Worm (Caenorhabditis elegans) whole organism, L3 larva: ENCODE data around the gene srh-300.

Experiments used
- R02D3.7 ChIP-seq: fragments of 150-350 bp; optimal IDR thresholded peaks from 2 replicates; lab custom pipeline; 2014; ENCODE audit warnings: missing biosample characterization, missing genetic modification characterization
- ZK546.5 ChIP-seq: sonication (generic microtip); optimal IDR thresholded peaks from 2 replicates; lab custom pipeline; 2017; ENCODE audit warnings: missing biosample characterization, missing genetic modification characterization
- aly-2 ChIP-seq: fragments of 150-350 bp; optimal IDR thresholded peaks from 2 replicates; lab custom pipeline; 2014; ENCODE audit warnings: missing biosample characterization, missing genetic modification characterization
- ama-1 ChIP-seq: fragments of 150-350 bp; optimal IDR thresholded peaks from 2 replicates; lab custom pipeline; 2018
- ceh-16 ChIP-seq: sonication (generic microtip); optimal IDR thresholded peaks from 2 replicates; lab custom pipeline; 2017; ENCODE audit warnings: missing biosample characterization, missing genetic modification characterization
- ceh-28 ChIP-seq: fragments of 150-350 bp; optimal IDR thresholded peaks from 2 replicates; lab custom pipeline; 2014; ENCODE audit warnings: missing biosample characterization, missing genetic modification reagents, missing genetic modification characterization
- ceh-9 ChIP-seq: sonication (generic microtip); optimal IDR thresholded peaks from 2 replicates; lab custom pipeline; 2018; ENCODE audit warnings: missing biosample characterization, missing genetic modification characterization
- daf-12 ChIP-seq: fragments of 150-350 bp; optimal IDR thresholded peaks from 2 replicates; lab custom pipeline; 2014; ENCODE audit warnings: missing biosample characterization, missing genetic modification reagents, missing genetic modification characterization
- egl-27 ChIP-seq: sonication (generic microtip); optimal IDR thresholded peaks from 4 replicates; lab custom pipeline; 2017; ENCODE audit warnings: missing biosample characterization, missing genetic modification reagents, missing genetic modification characterization
- elt-1 ChIP-seq: fragments of 150-350 bp; optimal IDR thresholded peaks from 2 replicates; lab custom pipeline; 2014; ENCODE audit warnings: missing biosample characterization, missing genetic modification characterization
- elt-2 ChIP-seq: sonication (generic microtip); optimal IDR thresholded peaks from 2 replicates; lab custom pipeline; 2016; ENCODE audit warnings: missing genetic modification reagents, mild to moderate bottlenecking, missing genetic modification characterization, missing compliant biosample characterization
- elt-3 ChIP-seq, 3 experiments: fragments of 150-350 bp in 1 of 3; sonication (generic microtip) in 2 of 3; optimal IDR thresholded peaks; 2 replicates in 2 of 3; 4 replicates in 1 of 3; lab custom pipeline; 2014 to 2017; ENCODE audit warnings: missing biosample characterization in 3 of 3, missing genetic modification characterization in 3 of 3
- eor-1 ChIP-seq, 2 experiments: fragments of 150-350 bp; optimal IDR thresholded peaks; 2 replicates each; lab custom pipeline; 2014 to 2018; ENCODE audit warnings: missing biosample characterization in 2 of 2, missing genetic modification characterization in 2 of 2
- hmg-11 ChIP-seq: sonication (generic microtip); optimal IDR thresholded peaks from 2 replicates; lab custom pipeline; 2016; ENCODE audit warnings: missing genetic modification characterization, missing compliant biosample characterization
- jun-1 ChIP-seq: fragments of 150-350 bp; optimal IDR thresholded peaks from 2 replicates; lab custom pipeline; 2014; ENCODE audit warnings: missing biosample characterization, missing genetic modification reagents, missing genetic modification characterization
- lin-15B ChIP-seq: fragments of 150-350 bp; optimal IDR thresholded peaks from 2 replicates; lab custom pipeline; 2014; ENCODE audit warnings: missing biosample characterization, missing genetic modification characterization
- lin-39 ChIP-seq: fragments of 150-350 bp; optimal IDR thresholded peaks from 2 replicates; lab custom pipeline; 2018; ENCODE audit warnings: missing biosample characterization, missing genetic modification reagents, missing genetic modification characterization
- lsy-12 ChIP-seq: sonication (generic microtip); optimal IDR thresholded peaks from 2 replicates; lab custom pipeline; 2016; ENCODE audit warnings: mild to moderate bottlenecking, missing genetic modification characterization, missing compliant biosample characterization
- mml-1 ChIP-seq: fragments of 150-350 bp; sonication (generic microtip); optimal IDR thresholded peaks from 3 replicates; lab custom pipeline; 2014; ENCODE audit warnings: missing biosample characterization, missing genetic modification characterization
- nfya-1 ChIP-seq: sonication (generic microtip); optimal IDR thresholded peaks from 2 replicates; lab custom pipeline; 2017; ENCODE audit warnings: missing genetic modification characterization, mild to moderate bottlenecking, missing compliant biosample characterization, antibody characterized with exemption, moderate library complexity; ENCODE audit not compliant: insufficient read depth
- nhr-12 ChIP-seq: fragments of 150-350 bp; optimal IDR thresholded peaks from 2 replicates; lab custom pipeline; 2014; ENCODE audit warnings: missing biosample characterization, missing genetic modification characterization
- nhr-23 ChIP-seq: fragments of 150-350 bp; optimal IDR thresholded peaks from 2 replicates; lab custom pipeline; 2014; ENCODE audit warnings: missing biosample characterization, missing genetic modification reagents, missing genetic modification characterization
- nhr-237 ChIP-seq: fragments of 150-350 bp; optimal IDR thresholded peaks from 2 replicates; lab custom pipeline; 2014; ENCODE audit warnings: missing biosample characterization, missing genetic modification characterization
- nhr-25 ChIP-seq: sonication (generic microtip); optimal IDR thresholded peaks from 2 replicates; lab custom pipeline; 2017; ENCODE audit warnings: missing biosample characterization, missing genetic modification characterization
- nhr-28 ChIP-seq: fragments of 150-350 bp; optimal IDR thresholded peaks from 2 replicates; lab custom pipeline; 2014; ENCODE audit warnings: missing biosample characterization, missing genetic modification characterization
- nhr-67 ChIP-seq: fragments of 150-350 bp; optimal IDR thresholded peaks from 2 replicates; lab custom pipeline; 2014; ENCODE audit warnings: missing biosample characterization, missing genetic modification characterization
- nhr-77 ChIP-seq: fragments of 150-350 bp; optimal IDR thresholded peaks from 2 replicates; lab custom pipeline; 2014; ENCODE audit warnings: missing biosample characterization, missing genetic modification characterization
- pqm-1 ChIP-seq: fragments of 150-350 bp; optimal IDR thresholded peaks from 2 replicates; lab custom pipeline; 2017; ENCODE audit warnings: missing biosample characterization, missing genetic modification characterization, inconsistent platforms
- sea-2 ChIP-seq: fragments of 150-350 bp; sonication (generic microtip); optimal IDR thresholded peaks from 4 replicates; lab custom pipeline; 2014; ENCODE audit warnings: missing biosample characterization, missing genetic modification reagents, missing genetic modification characterization
- tbx-2 ChIP-seq: sonication (generic microtip); optimal IDR thresholded peaks from 2 replicates; lab custom pipeline; 2016; ENCODE audit warnings: mild to moderate bottlenecking, missing genetic modification characterization, missing compliant biosample characterization
- unc-39 ChIP-seq: sonication (generic microtip); optimal IDR thresholded peaks from 4 replicates; lab custom pipeline; 2017; ENCODE audit warnings: missing biosample characterization, missing genetic modification characterization
- unc-62 ChIP-seq: fragments of 150-350 bp; sonication (generic microtip); optimal IDR thresholded peaks from 4 replicates; lab custom pipeline; 2014; ENCODE audit warnings: missing biosample characterization, missing genetic modification reagents, missing genetic modification characterization
- zag-1 ChIP-seq: fragments of 150-350 bp; optimal IDR thresholded peaks from 2 replicates; lab custom pipeline; 2014; ENCODE audit warnings: missing biosample characterization, missing genetic modification characterization

Gene srh-300

ce11 chrV:17812127-17812526 lies 9.8 kb upstream of the srh-300 start:
- TF ChIP-seq nhr-12 (tag; lab: Kevin White, UChicago) (no peak), egl-27 (tag; lab: Kevin White, UChicago) (no peak), elt-3 (tag; optimal IDR thresholded peaks at IDR 0.05; lab: Kevin White, UChicago) (no peak), tbx-2 (tag; lab: Kevin White, UChicago) (no peak), mml-1 (tag; lab: Kevin White, UChicago) (no peak)

ce11 chrV:17818567-17818966 lies 3.3 kb upstream of the srh-300 start, which contains the start of gene srh-298:
Gene srh-298 (plus strand): TSS chrV:17818867.
- TF ChIP-seq nhr-67: no peak
- no peak for TF ChIP-seq aly-2 (tag; lab: Kevin White, UChicago)
- no peak for TF ChIP-seq lsy-12
- no peak for TF ChIP-seq nfya-1 (tag; lab: Kevin White, UChicago)
- TF ChIP-seq elt-2 (tag; lab: Kevin White, UChicago): no peak
- TF ChIP-seq unc-62 (GFP tag; lab: Kevin White, UChicago): no peak

ce11 chrV:17819704-17820103 lies 2.2 kb upstream of the srh-300 start:
- TF ChIP-seq R02D3.7 (tag; lab: Kevin White, UChicago): no peak
- no peak for TF ChIP-seq mml-1 (tag; lab: Kevin White, UChicago)
- TF ChIP-seq ama-1 (lab: Kevin White, UChicago): no peak
- no peak for TF ChIP-seq tbx-2 (tag; lab: Kevin White, UChicago)
- TF ChIP-seq nhr-12 (tag; lab: Kevin White, UChicago): no peak
- TF ChIP-seq nhr-28 (tag; lab: Kevin White, UChicago): no peak
- no peak for TF ChIP-seq nhr-77 (tag; lab: Kevin White, UChicago)
- no peak for TF ChIP-seq lin-39 (tag; lab: Kevin White, UChicago)
- no peak for TF ChIP-seq lsy-12
- no peak for TF ChIP-seq pqm-1 (tag; lab: Kevin White, UChicago)
- TF ChIP-seq nhr-237: no peak
- TF ChIP-seq lin-15B: no peak
- no peak for TF ChIP-seq elt-3 (tag; optimal IDR thresholded peaks at IDR 0.05; lab: Kevin White, UChicago)
- TF ChIP-seq ceh-9 (tag; lab: Kevin White, UChicago): no peak
- TF ChIP-seq ceh-16: no peak
- no peak for TF ChIP-seq zag-1 (tag; lab: Kevin White, UChicago)
- no peak for TF ChIP-seq sea-2 (GFP tag; lab: Kevin White, UChicago)
- no peak for TF ChIP-seq elt-1 (tag; lab: Kevin White, UChicago)
- no peak for TF ChIP-seq nfya-1 (tag; lab: Kevin White, UChicago)

- no peak for TF ChIP-seq tbx-2 (tag; lab: Kevin White, UChicago)
- TF ChIP-seq nhr-23 (tag; lab: Kevin White, UChicago): no peak
- no peak for TF ChIP-seq sea-2 (GFP tag; lab: Kevin White, UChicago)
- TF ChIP-seq egl-27 (tag; lab: Kevin White, UChicago): no peak
- TF ChIP-seq ceh-16: no peak
- no peak for TF ChIP-seq zag-1 (tag; lab: Kevin White, UChicago)
Observed at ce11 chrV:17824610-17825009, 2.7 kb downstream of the srh-300 start, which contains the start of gene srh-301. Gene srh-301 (plus strand): TSS chrV:17824910.

- no peak for TF ChIP-seq daf-12 (tag; lab: Kevin White, UChicago)
- TF ChIP-seq nhr-25 (tag; lab: Kevin White, UChicago): no peak
- TF ChIP-seq zag-1 (tag; lab: Kevin White, UChicago): no peak
- no peak for TF ChIP-seq sea-2 (GFP tag; lab: Kevin White, UChicago)
Observed at ce11 chrV:17828310-17828709, 6.4 kb downstream of the srh-300 start, which contains the start of gene srh-304. Gene srh-304 (plus strand): TSS chrV:17828610.

- no peak for TF ChIP-seq ceh-16
- no peak for TF ChIP-seq elt-3 (tag; optimal IDR thresholded peaks at IDR 0.05; lab: Kevin White, UChicago)
- no peak for TF ChIP-seq unc-39 (tag; lab: Kevin White, UChicago)
- TF ChIP-seq ceh-9 (tag; lab: Kevin White, UChicago): no peak
- no peak for TF ChIP-seq ZK546.5
- no peak for TF ChIP-seq nhr-28 (tag; lab: Kevin White, UChicago)
- no peak for TF ChIP-seq mml-1 (tag; lab: Kevin White, UChicago)
- TF ChIP-seq jun-1 (tag; lab: Kevin White, UChicago): no peak
- no peak for TF ChIP-seq ceh-28 (tag; lab: Kevin White, UChicago)
- TF ChIP-seq egl-27 (tag; lab: Kevin White, UChicago): no peak
- TF ChIP-seq tbx-2 (tag; lab: Kevin White, UChicago): no peak
- no peak for TF ChIP-seq hmg-11 (tag; lab: Kevin White, UChicago)
- no peak for TF ChIP-seq elt-2 (tag; lab: Kevin White, UChicago)
- no peak for TF ChIP-seq eor-1 (tag; optimal IDR thresholded peaks at IDR 0.05; lab: Kevin White, UChicago)
- TF ChIP-seq sea-2 (GFP tag; lab: Kevin White, UChicago): no peak
- TF ChIP-seq lsy-12: no peak
Observed at ce11 chrV:17831350-17831749, 9.4 kb downstream of the srh-300 start, which contains the start of gene srh-303. Gene srh-303 (plus strand): TSS chrV:17831650.
